Worm (Caenorhabditis elegans) whole organism, mixed stage, embryonic: ENCODE measurements around the gene his-72.

Experiments
- M03D4.4 ChIP-seq: sonication (generic microtip); optimal IDR thresholded peaks from 2 replicates; lab custom pipeline; 2017; ENCODE audit warnings: mild to moderate bottlenecking, missing genetic modification characterization, missing compliant biosample characterization
- bed-3 ChIP-seq: fragments of 200-800 bp; sonication (Bioruptor generic); optimal IDR thresholded peaks from 3 replicates; lab custom pipeline; 2018; ENCODE audit warnings: mild to moderate bottlenecking, missing genetic modification characterization, moderate library complexity, missing compliant biosample characterization
- blmp-1 ChIP-seq: fragments of 150-350 bp; optimal IDR thresholded peaks from 2 replicates; lab custom pipeline; 2014; ENCODE audit warnings: missing biosample characterization, missing genetic modification characterization
- ceh-39 ChIP-seq: fragments of 150-350 bp; optimal IDR thresholded peaks from 2 replicates; lab custom pipeline; 2014; ENCODE audit warnings: missing biosample characterization, missing genetic modification characterization
- ceh-43 ChIP-seq: fragments of 200-800 bp; sonication (Bioruptor generic); optimal IDR thresholded peaks from 2 replicates; lab custom pipeline; 2018; ENCODE audit warnings: mild to moderate bottlenecking, missing genetic modification characterization, moderate library complexity, missing compliant biosample characterization
- ceh-83 ChIP-seq: fragments of 200-800 bp; sonication (Bioruptor generic); optimal IDR thresholded peaks from 2 replicates; lab custom pipeline; 2018; ENCODE audit warnings: mild to moderate bottlenecking, missing genetic modification characterization, missing compliant biosample characterization
- ces-1 ChIP-seq: fragments of 150-350 bp; optimal IDR thresholded peaks from 2 replicates; lab custom pipeline; 2014; ENCODE audit warnings: missing biosample characterization, missing genetic modification reagents, missing genetic modification characterization
- cnd-1 ChIP-seq: fragments of 200-800 bp; sonication (Bioruptor generic); optimal IDR thresholded peaks from 2 replicates; lab custom pipeline; 2018; ENCODE audit warnings: mild to moderate bottlenecking, missing genetic modification characterization, missing compliant biosample characterization
- drap-1 ChIP-seq: fragments of 200-800 bp; sonication (Bioruptor generic); optimal IDR thresholded peaks from 3 replicates; lab custom pipeline; 2018; ENCODE audit warnings: mild to moderate bottlenecking, missing genetic modification characterization, missing compliant biosample characterization
- elt-1 ChIP-seq: sonication (generic microtip); optimal IDR thresholded peaks from 2 replicates; lab custom pipeline; 2017; ENCODE audit warnings: missing genetic modification characterization, mild to moderate bottlenecking, missing compliant biosample characterization, antibody characterized with exemption, moderate library complexity, borderline replicate concordance; ENCODE audit not compliant: insufficient read depth
- elt-3 ChIP-seq: fragments of 150-350 bp; optimal IDR thresholded peaks from 2 replicates; lab custom pipeline; 2014; ENCODE audit warnings: missing biosample characterization, missing genetic modification characterization
- flh-1 ChIP-seq: fragments of 200-800 bp; sonication (Bioruptor generic); optimal IDR thresholded peaks from 2 replicates; lab custom pipeline; 2018; ENCODE audit warnings: mild to moderate bottlenecking, missing genetic modification characterization, moderate library complexity, missing compliant biosample characterization
- ham-2 ChIP-seq: fragments of 200-800 bp; sonication (Bioruptor generic); optimal IDR thresholded peaks from 2 replicates; lab custom pipeline; 2018; ENCODE audit warnings: mild to moderate bottlenecking, missing genetic modification characterization, missing compliant biosample characterization
- hlh-1 ChIP-seq: fragments of 150-350 bp; optimal IDR thresholded peaks from 2 replicates; lab custom pipeline; 2014; ENCODE audit warnings: missing biosample characterization, missing genetic modification reagents, missing genetic modification characterization
- lin-13 ChIP-seq: fragments of 150-350 bp; optimal IDR thresholded peaks from 2 replicates; lab custom pipeline; 2014; ENCODE audit warnings: missing biosample characterization, missing genetic modification characterization
- lin-32 ChIP-seq: fragments of 200-800 bp; sonication (Bioruptor generic); optimal IDR thresholded peaks from 2 replicates; lab custom pipeline; 2018; ENCODE audit warnings: mild to moderate bottlenecking, missing genetic modification characterization, missing compliant biosample characterization
- lsy-2 ChIP-seq: fragments of 150-350 bp; optimal IDR thresholded peaks from 2 replicates; lab custom pipeline; 2014; ENCODE audit warnings: missing biosample characterization, missing genetic modification characterization
- mab-5 ChIP-seq: fragments of 150-350 bp; optimal IDR thresholded peaks from 2 replicates; lab custom pipeline; 2014; ENCODE audit warnings: missing biosample characterization, missing genetic modification characterization
- mep-1 ChIP-seq: fragments of 150-350 bp; optimal IDR thresholded peaks from 2 replicates; lab custom pipeline; 2017; ENCODE audit warnings: missing biosample characterization, missing genetic modification reagents, missing genetic modification characterization, inconsistent platforms
- mls-2 ChIP-seq: sonication (generic microtip); optimal IDR thresholded peaks from 2 replicates; lab custom pipeline; 2016; ENCODE audit warnings: mild to moderate bottlenecking, missing genetic modification characterization, moderate library complexity, missing compliant biosample characterization
- nhr-12 ChIP-seq: fragments of 150-350 bp; optimal IDR thresholded peaks from 2 replicates; lab custom pipeline; 2014; ENCODE audit warnings: missing biosample characterization, missing genetic modification characterization
- nhr-2 ChIP-seq: fragments of 150-350 bp; optimal IDR thresholded peaks from 2 replicates; lab custom pipeline; 2014; ENCODE audit warnings: missing biosample characterization, missing genetic modification characterization
- nhr-237 ChIP-seq: fragments of 150-350 bp; optimal IDR thresholded peaks from 2 replicates; lab custom pipeline; 2014; ENCODE audit warnings: missing biosample characterization, missing genetic modification characterization
- nhr-28 ChIP-seq: fragments of 150-350 bp; optimal IDR thresholded peaks from 2 replicates; lab custom pipeline; 2014; ENCODE audit warnings: missing biosample characterization, missing genetic modification characterization
- nhr-76 ChIP-seq: sonication (generic microtip); optimal IDR thresholded peaks from 2 replicates; lab custom pipeline; 2017; ENCODE audit warnings: missing biosample characterization, missing genetic modification characterization
- pha-4 ChIP-seq: fragments of 150-350 bp; optimal IDR thresholded peaks from 2 replicates; lab custom pipeline; 2018; ENCODE audit warnings: missing biosample characterization, missing genetic modification reagents, missing genetic modification characterization
- sem-2 ChIP-seq: fragments of 200-800 bp; sonication (Bioruptor generic); optimal IDR thresholded peaks from 2 replicates; lab custom pipeline; 2018; ENCODE audit warnings: mild to moderate bottlenecking, missing genetic modification characterization, missing compliant biosample characterization
- snpc-4 ChIP-seq: fragments of 150-350 bp; optimal IDR thresholded peaks from 2 replicates; lab custom pipeline; 2014; ENCODE audit warnings: missing biosample characterization, missing genetic modification characterization
- sptf-1 ChIP-seq: sonication (generic microtip); optimal IDR thresholded peaks from 2 replicates; lab custom pipeline; 2017; ENCODE audit warnings: mild to moderate bottlenecking, missing genetic modification characterization, moderate library complexity, missing compliant biosample characterization
- tbx-8 ChIP-seq: fragments of 200-800 bp; sonication (Bioruptor generic); optimal IDR thresholded peaks from 2 replicates; lab custom pipeline; 2018; ENCODE audit warnings: mild to moderate bottlenecking, missing genetic modification characterization, moderate library complexity, missing compliant biosample characterization
- unc-120 ChIP-seq: sonication (generic microtip); optimal IDR thresholded peaks from 2 replicates; lab custom pipeline; 2017; ENCODE audit warnings: missing genetic modification characterization, missing compliant biosample characterization; ENCODE audit not compliant: poor library complexity, severe bottlenecking
- unc-39 ChIP-seq: fragments of 150-350 bp; optimal IDR thresholded peaks from 2 replicates; lab custom pipeline; 2014; ENCODE audit warnings: missing biosample characterization, missing genetic modification characterization
- unc-62 ChIP-seq: fragments of 150-350 bp; optimal IDR thresholded peaks from 2 replicates; lab custom pipeline; 2014; ENCODE audit warnings: missing biosample characterization, missing genetic modification reagents, missing genetic modification characterization
- zip-8 ChIP-seq: fragments of 150-350 bp; optimal IDR thresholded peaks from 2 replicates; lab custom pipeline; 2014; ENCODE audit warnings: missing biosample characterization, missing genetic modification characterization
- ztf-11 ChIP-seq: fragments of 150-350 bp; optimal IDR thresholded peaks from 2 replicates; lab custom pipeline; 2014; ENCODE audit warnings: missing biosample characterization, missing genetic modification characterization

Gene his-72

DNA sequence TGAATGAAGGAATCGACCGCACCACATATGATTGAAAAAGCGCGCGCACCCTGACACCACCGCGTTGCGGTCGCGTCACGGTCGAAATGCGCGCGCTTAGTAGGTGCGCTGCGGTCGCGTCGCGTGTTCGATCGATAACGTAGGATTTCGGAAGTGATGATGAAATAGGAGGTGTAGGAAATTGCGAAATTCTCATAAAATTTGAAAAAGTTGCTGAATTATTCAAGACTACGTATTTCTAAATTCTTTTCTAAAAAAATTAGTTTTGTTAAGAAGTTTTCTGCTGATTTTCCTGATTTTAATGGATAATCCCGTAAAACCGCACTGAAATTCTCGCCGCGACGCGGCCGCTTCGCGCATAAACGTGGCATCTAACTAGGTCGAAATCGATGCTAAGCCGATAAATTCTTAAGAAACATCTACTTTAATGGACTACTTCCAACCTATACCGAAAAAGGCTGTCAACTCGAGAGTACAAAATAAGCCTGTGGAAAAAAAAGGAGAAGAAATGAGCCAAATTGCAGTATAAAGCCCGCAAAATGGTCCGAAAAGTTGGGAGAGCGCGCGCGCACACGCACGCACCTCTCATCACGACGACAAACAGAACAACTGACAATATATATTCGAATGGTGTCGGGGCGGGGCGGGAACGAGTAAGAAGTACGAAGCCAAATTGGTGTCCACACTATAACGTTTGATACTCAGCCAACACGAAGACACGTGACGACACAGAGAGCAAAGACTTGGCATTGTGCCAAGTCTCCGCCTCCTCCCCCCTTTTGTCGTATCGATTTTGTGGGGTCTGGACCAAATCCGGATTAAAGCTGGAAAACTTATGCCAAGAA, at the start of gene his-72:
his-72 (minus strand) TSS at position 589 of the 845 bp plus-strand sequence.
- TF ChIP-seq M03D4.4 (tag; lab: Kevin White, UChicago), result no peak
- no peak for TF ChIP-seq lin-32
- peak; percentile 12 for TF ChIP-seq unc-62 (GFP tag; lab: Kevin White, UChicago)
- TF ChIP-seq elt-1 (tag; lab: Kevin White, UChicago), result no peak
- TF ChIP-seq ham-2 (GFP tag; lab: Kevin White, UChicago), result peak; percentile 23
- TF ChIP-seq mep-1 (tag; lab: Kevin White, UChicago), result peak; percentile 50
- TF ChIP-seq unc-39 (tag; lab: Kevin White, UChicago), result no peak
- peak; percentile 27 for TF ChIP-seq lin-13 (tag; lab: Kevin White, UChicago)
- peak; percentile 11 for TF ChIP-seq lsy-2 (tag; lab: Kevin White, UChicago)
- TF ChIP-seq nhr-12, result peak; percentile 45
- TF ChIP-seq bed-3, result peak; percentile 7
- TF ChIP-seq snpc-4 (tag; lab: Kevin White, UChicago), result no peak
- peak; percentile 100 for TF ChIP-seq hlh-1 (tag; lab: Kevin White, UChicago)
- no peak for TF ChIP-seq mab-5 (tag; lab: Kevin White, UChicago)
- peak; percentile 45 for TF ChIP-seq sptf-1
- peak; percentile 41 for TF ChIP-seq unc-120 (tag; lab: Kevin White, UChicago)
- TF ChIP-seq drap-1, result peak; percentile 54
- peak; percentile 52 for TF ChIP-seq cnd-1 (tag; lab: Kevin White, UChicago)
- no peak for TF ChIP-seq sem-2 (GFP tag; lab: Kevin White, UChicago)
- TF ChIP-seq mls-2 (tag; lab: Kevin White, UChicago), result peak; percentile 53
- no peak for TF ChIP-seq zip-8 (tag; lab: Kevin White, UChicago)
- no peak for TF ChIP-seq nhr-76 (tag; lab: Kevin White, UChicago)
- no peak for TF ChIP-seq ces-1 (GFP tag; lab: Kevin White, UChicago)
- TF ChIP-seq nhr-2 (tag; lab: Kevin White, UChicago), result no peak
- no peak for TF ChIP-seq nhr-28 (tag; lab: Kevin White, UChicago)
- no peak for TF ChIP-seq nhr-237 (tag; lab: Kevin White, UChicago)
- no peak for TF ChIP-seq tbx-8 (GFP tag; lab: Kevin White, UChicago)
- no peak for TF ChIP-seq blmp-1 (tag; lab: Kevin White, UChicago)
- TF ChIP-seq flh-1, result peak; percentile 3
- TF ChIP-seq ceh-83 (GFP tag; lab: Kevin White, UChicago), result peak; percentile 75
- TF ChIP-seq pha-4, result peak; percentile 3
- TF ChIP-seq ztf-11 (tag; lab: Kevin White, UChicago), result no peak
- TF ChIP-seq elt-3, result no peak
- peak; percentile 46 for TF ChIP-seq ceh-39 (tag; lab: Kevin White, UChicago)
- TF ChIP-seq ceh-43 (GFP tag; lab: Kevin White, UChicago), result no peak

ce11 chrIII:12414533-12414932, 45.7 kb upstream of the his-72 start:
- no peak for TF ChIP-seq bed-3
- no peak for TF ChIP-seq nhr-237 (tag; lab: Kevin White, UChicago)
- no peak for TF ChIP-seq elt-1 (tag; lab: Kevin White, UChicago)
- no peak for TF ChIP-seq pha-4
- no peak for TF ChIP-seq zip-8 (tag; lab: Kevin White, UChicago)

DNA sequence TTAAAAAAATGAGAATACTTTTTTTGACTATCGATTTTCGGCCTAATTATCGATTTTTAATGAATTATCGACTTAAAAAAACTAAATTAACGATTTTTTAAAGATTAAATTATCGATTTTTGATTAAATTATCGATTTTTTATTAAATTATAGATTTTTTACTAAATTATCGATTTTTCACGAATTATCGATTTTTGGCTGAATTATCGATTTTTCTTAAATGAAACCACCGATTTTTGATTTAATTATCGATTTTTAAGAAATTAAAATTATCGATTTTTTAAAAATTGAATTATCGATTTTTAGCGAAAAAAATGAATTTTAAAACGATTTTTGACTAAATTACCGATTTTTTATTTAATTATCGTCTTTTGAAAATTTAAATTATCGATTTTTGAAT, 42.8 kb upstream of the his-72 start:
- TF ChIP-seq mep-1 (tag; lab: Kevin White, UChicago), result no peak
- no peak for TF ChIP-seq cnd-1 (tag; lab: Kevin White, UChicago)
- TF ChIP-seq ces-1 (GFP tag; lab: Kevin White, UChicago), result peak; percentile 48
- TF ChIP-seq, all 35 proteins: peak for 1
